Worm (Caenorhabditis elegans) whole organism, young adult: ENCODE measurements around the gene srr-10.

Experiments
- lag-1 ChIP-seq: fragments of 200-800 bp; sonication (Bioruptor generic); IDR thresholded peaks from 2 replicates; pipeline ENCODE4 v1.3.6; 2022; ENCODE audit warnings: missing genetic modification reagents, missing genetic modification characterization, missing compliant biosample characterization
- ztf-25 ChIP-seq: fragments of 200-800 bp; sonication (Bioruptor generic); IDR thresholded peaks from 2 replicates; pipeline ENCODE4 v1.3.6; 2022; ENCODE audit warnings: missing genetic modification reagents, missing genetic modification characterization, missing compliant biosample characterization

DNA sequence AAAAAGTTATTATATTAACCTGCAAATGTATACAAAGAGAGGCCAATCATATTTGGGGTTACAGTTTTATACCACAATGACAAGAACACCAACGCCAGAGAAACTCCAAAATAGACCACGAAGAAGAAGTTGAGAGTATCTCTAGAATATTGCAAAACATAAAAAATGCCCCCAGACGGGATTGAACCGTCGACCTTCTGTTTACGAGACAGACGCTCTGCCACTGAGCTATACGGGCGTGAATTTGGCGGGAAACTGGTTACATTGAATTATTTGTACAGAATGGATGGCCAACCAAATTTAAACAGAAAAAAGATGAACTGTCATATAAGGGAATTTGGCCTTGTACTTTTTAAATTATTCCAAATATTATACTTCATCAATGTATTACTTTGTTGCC is 4.9 kb upstream of the srr-10 start:
- TF ChIP-seq lag-1 (GFP tag; lab: Robert Waterston, UW) (no peak), ztf-25 (GFP tag; lab: Robert Waterston, UW) (no peak)
